Worm (Caenorhabditis elegans) whole organism, midembryonic: ENCODE results near the gene F48D6.4.
A peak's percentile ranks its signal among the peaks of the same experiment; 100 is the strongest.

Source experiments
- T22C8.4 ChIP-seq: fragments of 200-800 bp; sonication (Bioruptor generic); IDR thresholded peaks from 2 replicates; pipeline ENCODE4 v1.3.6; 2022; ENCODE audit warnings: missing genetic modification characterization, missing compliant biosample characterization
- cog-1 ChIP-seq: sonication (generic microtip); optimal IDR thresholded peaks from 2 replicates; lab custom pipeline; 2016; ENCODE audit warnings: missing genetic modification characterization, missing compliant biosample characterization
- flt-1 ChIP-seq: fragments of 200-800 bp; sonication (Bioruptor generic); IDR thresholded peaks from 2 replicates; pipeline ENCODE4 v1.3.6; 2022; ENCODE audit warnings: missing genetic modification characterization, missing compliant biosample characterization
- klf-2 ChIP-seq: fragments of 200-800 bp; sonication (Bioruptor generic); conservative IDR thresholded peaks from 2 replicates; pipeline ENCODE4 v1.3.6; 2022; ENCODE audit warnings: missing genetic modification reagents, missing genetic modification characterization, missing compliant biosample characterization
- med-1 ChIP-seq: sonication (generic microtip); optimal IDR thresholded peaks from 2 replicates; lab custom pipeline; 2017; ENCODE audit warnings: missing genetic modification characterization, mild to moderate bottlenecking, missing compliant biosample characterization, antibody characterized with exemption, missing genetic modification reagents; ENCODE audit not compliant: insufficient read depth
- ref-1 ChIP-seq: fragments of 200-800 bp; sonication (Bioruptor generic); conservative IDR thresholded peaks from 2 replicates; pipeline ENCODE4 v1.3.6; 2022; ENCODE audit warnings: missing genetic modification reagents, missing genetic modification characterization, missing compliant biosample characterization
- tab-1 ChIP-seq: fragments of 200-800 bp; sonication (Bioruptor generic); IDR thresholded peaks from 2 replicates; pipeline ENCODE4 v1.3.6; 2022; ENCODE audit warnings: missing genetic modification characterization, missing compliant biosample characterization
- ztf-23 ChIP-seq: fragments of 200-800 bp; sonication (Bioruptor generic); IDR thresholded peaks from 2 replicates; pipeline ENCODE4 v1.3.6; 2022; ENCODE audit warnings: missing genetic modification reagents, missing genetic modification characterization, missing compliant biosample characterization
- ztf-29 ChIP-seq: fragments of 200-800 bp; sonication (Bioruptor generic); IDR thresholded peaks from 2 replicates; pipeline ENCODE4 v1.3.6; 2022; ENCODE audit warnings: missing genetic modification reagents, missing genetic modification characterization, missing compliant biosample characterization

F48D6.4 gene

DNA sequence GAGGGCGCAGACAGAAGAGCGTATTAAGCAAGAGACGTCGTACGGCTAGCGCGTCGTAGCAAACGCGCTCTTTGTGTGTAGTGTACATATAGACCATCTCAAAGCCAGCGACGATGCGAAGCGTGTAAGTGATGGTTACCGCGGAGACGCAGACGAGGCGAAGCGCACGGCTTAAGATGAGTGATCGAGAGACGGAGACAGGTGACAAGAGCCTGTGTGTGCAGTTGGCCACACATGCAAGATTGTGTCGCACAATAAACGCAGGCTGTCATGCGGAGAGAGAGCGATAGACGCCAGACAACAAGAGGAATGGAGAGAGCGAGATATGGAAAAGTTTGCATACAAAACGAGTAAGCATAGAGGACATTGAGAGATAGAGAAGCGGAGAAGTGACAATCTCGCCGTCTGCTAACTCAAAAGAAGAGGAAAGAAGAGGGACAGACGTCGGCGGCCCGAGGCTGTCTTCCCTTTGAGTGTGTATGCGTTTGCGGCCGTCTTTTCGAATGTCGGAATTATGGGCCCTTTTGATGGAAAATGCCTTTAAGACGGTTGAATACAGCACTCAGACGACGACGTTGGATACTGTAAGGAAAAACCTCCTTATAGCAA lies 24.1 kb downstream of the F48D6.4 start:
- TF ChIP-seq tab-1 (GFP tag; lab: Robert Waterston, UW) (no peak), klf-2 (GFP tag; lab: Robert Waterston, UW) (no peak), ztf-29 (GFP tag; lab: Robert Waterston, UW) (peak; percentile 96), T22C8.4 (no peak), flt-1 (GFP tag; lab: Robert Waterston, UW) (no peak), med-1 (GFP tag; lab: Kevin White, UChicago) (no peak), ref-1 (no peak), ztf-23 (0 out of 2 replicates have a peak, but pooled peaks have one; percentile 45), cog-1 (tag; lab: Kevin White, UChicago) (peak; percentile 36)

DNA sequence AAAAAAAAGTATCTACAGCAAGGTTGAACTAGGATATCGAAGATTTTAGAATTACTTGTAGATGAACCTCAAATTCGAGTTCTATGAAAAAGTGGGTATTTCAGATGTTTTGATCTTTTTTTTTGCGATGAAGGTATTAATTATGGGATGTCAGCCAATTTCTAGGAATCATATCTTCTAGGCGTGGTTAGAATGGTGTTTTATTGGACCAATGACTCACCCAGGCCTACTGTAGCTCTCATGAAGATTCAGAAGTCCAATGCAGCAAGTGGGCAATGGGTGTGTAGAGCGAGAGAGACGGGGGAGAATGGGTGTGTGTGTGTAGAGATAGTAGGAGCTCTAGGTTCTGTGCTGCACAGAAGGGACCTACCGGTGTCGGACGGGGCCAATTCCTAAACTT lies 24.8 kb downstream of the F48D6.4 start:
- no peak for TF ChIP-seq med-1 (GFP tag; lab: Kevin White, UChicago)
- no peak for TF ChIP-seq ref-1
- no peak for TF ChIP-seq T22C8.4
- no peak for TF ChIP-seq cog-1 (tag; lab: Kevin White, UChicago)
- no peak for TF ChIP-seq ztf-29 (GFP tag; lab: Robert Waterston, UW)
- TF ChIP-seq klf-2 (GFP tag; lab: Robert Waterston, UW), result no peak
- TF ChIP-seq ztf-23, result 0 out of 2 replicates have a peak, but pooled peaks have one; percentile 26
- 0 out of 2 replicates have a peak, but pooled peaks have one; percentile 17 for TF ChIP-seq flt-1 (GFP tag; lab: Robert Waterston, UW)
- no peak for TF ChIP-seq tab-1 (GFP tag; lab: Robert Waterston, UW)

DNA sequence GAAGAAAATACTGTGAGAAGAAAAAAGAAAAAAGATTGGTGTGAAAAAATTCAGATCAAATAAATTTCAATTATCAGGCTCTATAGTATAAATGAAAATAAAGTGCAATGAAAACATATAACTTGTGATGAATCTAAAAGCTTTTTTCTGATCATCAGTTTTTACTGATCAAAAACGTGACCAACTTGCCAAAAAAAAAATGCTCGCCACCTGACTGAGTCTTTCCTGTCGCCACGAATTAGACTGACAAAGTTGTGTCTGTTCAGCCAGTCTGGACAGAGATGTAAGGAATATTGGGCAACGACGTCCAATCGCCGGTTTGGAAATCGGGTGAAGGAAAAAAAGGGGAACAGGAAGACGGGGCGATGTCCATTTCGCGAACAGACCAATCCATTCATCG lies 27.5 kb downstream of the F48D6.4 start:
- TF ChIP-seq ref-1, result no peak
- TF ChIP-seq ztf-23, result no peak
- no peak for TF ChIP-seq med-1 (GFP tag; lab: Kevin White, UChicago)
- no peak for TF ChIP-seq T22C8.4
- TF ChIP-seq flt-1 (GFP tag; lab: Robert Waterston, UW), result no peak
- no peak for TF ChIP-seq ztf-29 (GFP tag; lab: Robert Waterston, UW)
- no peak for TF ChIP-seq tab-1 (GFP tag; lab: Robert Waterston, UW)
- no peak for TF ChIP-seq klf-2 (GFP tag; lab: Robert Waterston, UW)
- no peak for TF ChIP-seq cog-1 (tag; lab: Kevin White, UChicago)

DNA sequence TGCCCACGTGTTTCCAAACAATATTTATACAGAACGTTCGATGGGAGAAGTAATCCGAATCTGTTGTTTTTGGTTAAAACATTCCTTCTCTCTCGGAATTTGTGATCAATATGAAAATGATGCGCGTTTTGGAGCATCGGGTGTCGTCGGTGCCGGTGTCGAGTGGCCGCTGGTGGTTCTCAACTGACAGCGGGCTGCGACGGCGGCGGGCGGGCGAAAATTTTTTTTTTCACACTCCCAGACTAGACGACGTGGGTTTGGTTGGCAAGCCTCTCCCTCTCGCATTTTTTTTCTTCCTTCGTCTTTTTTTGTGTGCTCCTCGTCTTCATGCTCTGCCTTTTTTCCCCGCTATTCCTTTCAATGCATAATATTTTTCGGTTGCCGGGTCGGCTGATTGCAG lies 28.8 kb downstream of the F48D6.4 start, which contains the start of gene W01H2.2:
TSS of gene W01H2.2 (minus strand) at position 285 of the 400 bp plus-strand sequence.
- TF ChIP-seq med-1 (GFP tag; lab: Kevin White, UChicago) (no peak), cog-1 (tag; lab: Kevin White, UChicago) (no peak), T22C8.4 (no peak), ztf-29 (GFP tag; lab: Robert Waterston, UW) (no peak), ref-1 (no peak), tab-1 (GFP tag; lab: Robert Waterston, UW) (no peak), flt-1 (GFP tag; lab: Robert Waterston, UW) (no peak), klf-2 (GFP tag; lab: Robert Waterston, UW) (no peak), ztf-23 (no peak)

DNA sequence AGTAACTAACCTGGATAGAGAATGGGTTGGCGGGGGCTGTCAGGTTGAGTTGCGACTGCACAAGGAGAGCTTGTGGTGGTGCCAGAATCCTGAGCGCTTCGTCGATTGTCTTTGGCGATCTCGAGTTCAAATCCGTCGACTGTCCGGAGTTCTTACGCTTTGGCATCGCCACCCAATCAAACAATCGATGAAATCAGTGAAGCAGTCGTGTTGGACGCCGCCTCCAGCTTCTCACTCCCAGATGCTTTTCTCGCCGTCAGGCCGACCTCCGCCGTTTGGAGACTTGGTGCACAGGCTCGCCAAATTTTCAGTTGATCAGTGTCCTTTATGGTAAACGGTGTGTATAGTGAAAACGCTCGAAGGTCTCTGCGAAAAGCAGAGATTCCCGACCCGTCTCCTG lies 30.1 kb downstream of the F48D6.4 start, which contains the start of the genes F20B6.10 and hpk-1:
TSS of gene F20B6.10 (minus strand) at position 303 of the 400 bp plus-strand sequence.
TSS of gene hpk-1 (minus strand) at position 397 of the 400 bp plus-strand sequence.
- TF ChIP-seq ztf-29 (GFP tag; lab: Robert Waterston, UW) (no peak), ztf-23 (no peak), klf-2 (GFP tag; lab: Robert Waterston, UW) (no peak), T22C8.4 (no peak), ref-1 (no peak), med-1 (GFP tag; lab: Kevin White, UChicago) (no peak)

DNA sequence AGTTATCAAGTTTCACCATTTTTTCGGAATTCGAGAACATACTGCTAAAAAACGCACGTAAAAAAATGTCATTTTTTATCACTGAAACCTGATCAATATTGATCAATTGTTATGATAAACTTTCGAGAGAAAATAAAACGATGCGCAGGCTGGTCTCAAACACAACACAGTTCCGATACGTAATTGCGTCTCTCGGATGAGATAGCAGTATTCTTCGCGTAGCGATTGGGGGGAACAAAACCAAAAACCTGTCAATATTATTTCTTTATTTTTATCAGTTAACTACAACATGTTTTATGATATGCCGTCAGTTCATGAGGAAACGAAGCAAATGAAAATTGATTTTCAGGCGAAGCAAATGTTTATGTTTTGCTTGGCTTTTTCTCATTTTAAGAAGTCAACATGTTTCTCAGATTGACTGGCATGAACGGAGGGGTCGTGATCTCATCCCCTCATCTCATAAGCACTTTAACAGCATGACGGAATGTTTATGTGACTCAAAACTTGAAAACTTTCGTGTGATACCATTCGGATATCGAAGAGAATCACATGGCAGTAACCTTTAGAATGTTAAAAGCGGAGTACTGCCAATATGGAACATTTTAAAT lies 31.4 kb downstream of the F48D6.4 start:
- TF ChIP-seq tab-1 (GFP tag; lab: Robert Waterston, UW) (no peak), ztf-29 (GFP tag; lab: Robert Waterston, UW) (no peak), ref-1 (no peak), T22C8.4 (no peak), cog-1 (tag; lab: Kevin White, UChicago) (no peak), klf-2 (GFP tag; lab: Robert Waterston, UW) (no peak)

DNA sequence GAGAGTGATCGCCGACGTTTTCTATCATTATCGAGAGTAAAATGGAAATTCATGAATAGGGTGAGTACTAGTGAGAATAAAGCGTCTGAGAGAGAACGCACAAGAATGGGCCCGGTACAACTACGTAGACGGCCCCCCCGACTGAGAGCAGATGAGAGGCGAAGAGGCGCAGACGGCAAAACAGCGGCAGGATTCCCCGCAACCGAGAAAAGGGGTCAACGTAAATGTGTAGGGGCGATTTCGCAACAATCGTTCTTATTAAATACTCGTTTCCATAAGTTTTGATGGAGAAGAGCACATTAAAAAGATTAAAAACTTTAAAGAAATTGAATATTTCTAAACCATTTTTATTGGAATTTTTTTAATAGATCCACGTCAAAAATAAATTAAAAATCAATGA lies 32.4 kb downstream of the F48D6.4 start:
- TF ChIP-seq T22C8.4 (no peak), tab-1 (GFP tag; lab: Robert Waterston, UW) (no peak), cog-1 (tag; lab: Kevin White, UChicago) (peak; percentile 21), ztf-23 (no peak), ztf-29 (GFP tag; lab: Robert Waterston, UW) (no peak), flt-1 (GFP tag; lab: Robert Waterston, UW) (no peak), ref-1 (no peak), klf-2 (GFP tag; lab: Robert Waterston, UW) (no peak), med-1 (GFP tag; lab: Kevin White, UChicago) (no peak)

DNA sequence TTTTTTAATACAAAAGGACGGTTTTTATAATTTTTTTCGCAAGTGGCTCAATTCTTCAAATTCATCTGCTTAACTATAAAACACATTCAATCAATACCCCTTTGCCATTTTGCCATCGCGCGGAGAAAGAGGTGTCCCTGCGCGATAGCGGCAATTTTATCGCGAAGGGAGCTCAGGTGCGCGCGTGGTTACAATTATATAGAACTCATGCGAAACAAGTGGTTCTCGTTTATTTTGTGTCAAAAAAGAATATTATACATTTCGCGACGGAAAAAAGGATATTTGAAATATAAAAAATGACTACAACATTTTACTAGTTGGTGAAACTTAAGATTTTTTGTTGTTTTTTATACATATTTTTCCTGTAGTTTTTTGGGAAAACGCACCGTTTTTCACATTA lies 37.9 kb downstream of the F48D6.4 start:
- TF ChIP-seq ref-1 (no peak), klf-2 (GFP tag; lab: Robert Waterston, UW) (peak; percentile 76), ztf-29 (GFP tag; lab: Robert Waterston, UW) (peak; percentile 53; the same call in 1 of the 2 replicates), ztf-23 (peak; percentile 92), med-1 (GFP tag; lab: Kevin White, UChicago) (peak; percentile 76), cog-1 (tag; lab: Kevin White, UChicago) (peak; percentile 99), tab-1 (GFP tag; lab: Robert Waterston, UW) (peak; percentile 73; the same call in 1 of the 2 replicates), T22C8.4 (peak; percentile 100), flt-1 (GFP tag; lab: Robert Waterston, UW) (peak; percentile 91)

DNA sequence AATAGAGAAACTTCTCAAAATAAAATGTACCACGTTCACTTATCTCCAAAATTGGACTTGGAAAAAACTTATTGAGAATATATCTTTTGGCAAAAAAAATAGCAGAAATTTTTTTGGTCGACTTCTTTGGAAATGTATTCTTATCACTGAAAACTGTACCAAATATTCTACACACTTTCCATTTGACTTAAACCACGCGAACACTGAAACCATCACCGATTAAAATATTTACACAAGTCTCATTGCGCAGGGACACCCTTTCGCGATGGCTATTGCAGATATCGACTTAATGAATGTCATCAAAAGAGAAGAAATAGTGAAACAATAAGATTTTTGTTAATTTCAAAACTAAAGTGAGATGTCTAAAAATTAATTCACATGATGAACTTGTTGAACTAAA lies 38.5 kb downstream of the F48D6.4 start:
- no peak for TF ChIP-seq klf-2 (GFP tag; lab: Robert Waterston, UW)
- no peak for TF ChIP-seq med-1 (GFP tag; lab: Kevin White, UChicago)
- TF ChIP-seq flt-1 (GFP tag; lab: Robert Waterston, UW), result no peak
- no peak for TF ChIP-seq tab-1 (GFP tag; lab: Robert Waterston, UW)
- no peak for TF ChIP-seq T22C8.4
- TF ChIP-seq ztf-29 (GFP tag; lab: Robert Waterston, UW), result no peak
- no peak for TF ChIP-seq ref-1
- no peak for TF ChIP-seq ztf-23
